In the genomic region with DNA sequence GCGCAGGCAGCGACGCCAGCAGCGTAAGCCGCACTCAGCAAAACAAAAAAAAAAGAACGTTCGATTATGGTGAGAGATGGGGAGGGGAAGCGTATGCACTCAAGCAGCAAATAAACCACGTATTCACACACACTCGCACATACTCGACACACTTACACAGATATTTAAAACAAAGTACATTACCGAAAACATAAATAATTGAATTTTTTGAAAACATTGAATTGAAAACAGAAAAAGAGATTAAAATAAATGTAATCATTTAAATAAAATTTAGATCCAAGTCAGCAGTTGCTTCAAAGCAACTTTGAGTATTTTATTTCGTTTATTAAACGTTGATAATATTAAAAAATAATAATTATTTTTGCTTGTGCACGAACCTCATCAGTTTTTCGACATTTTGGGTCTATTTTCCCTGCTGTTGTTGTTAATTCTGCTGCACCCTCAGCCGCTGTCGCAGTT, we compare ENCODE assay signal across 5 fruit fly cellular contexts.
TF ChIP-seq lines count a peak whose summit lies in the region.

No protein-coding gene starts in this region.

TF ChIP-seq in whole organism, adult, 20 proteins besides CTCF, POLR2A, EP300 and RAD21 (continued from another document):
- TF ChIP-seq toe (GFP tag; optimal IDR thresholded peaks at IDR 0.05; lab: Kevin White, UChicago) = peak; percentile 41
- TF ChIP-seq Hr96 (GFP tag; optimal IDR thresholded peaks at IDR 0.05; lab: Kevin White, UChicago) = no peak
- peak; percentile 14 for TF ChIP-seq CG1620 (GFP tag; optimal IDR thresholded peaks at IDR 0.05; lab: Kevin White, UChicago)

TF ChIP-seq in whole organism, embryonic, 481 proteins besides CTCF, POLR2A, EP300 and RAD21 (continued from another document and continues in another):
- no peak for TF ChIP-seq CG15479 (GFP tag; optimal IDR thresholded peaks at IDR 0.05; lab: Kevin White, UChicago)
- TF ChIP-seq CG10979 (tag; optimal IDR thresholded peaks at IDR 0.05; lab: Kevin White, UChicago) = peak; percentile 73
- no peak for TF ChIP-seq amos (GFP tag; IDR thresholded peaks at IDR 0.05; lab: Robert Waterston, UW; ENCODE audit: partially characterized antibody)
- no peak for TF ChIP-seq bbx (GFP tag; IDR thresholded peaks at IDR 0.05; lab: Robert Waterston, UW; ENCODE audit: partially characterized antibody)
- peak in 2 of 3 experiments; percentile 27 to 31 for TF ChIP-seq lola (GFP tag; optimal IDR thresholded peaks at IDR 0.05; lab: Kevin White, UChicago)
- TF ChIP-seq Doc2 (GFP tag; IDR thresholded peaks at IDR 0.05; lab: Robert Waterston, UW) = no peak
- no peak for TF ChIP-seq pita (GFP tag; optimal IDR thresholded peaks at IDR 0.05; lab: Kevin White, UChicago)
- TF ChIP-seq CG17186 (GFP tag; optimal IDR thresholded peaks at IDR 0.05; lab: Kevin White, UChicago) = no peak
- no peak for TF ChIP-seq chif (GFP tag; optimal IDR thresholded peaks at IDR 0.05; lab: Kevin White, UChicago)
- TF ChIP-seq Eip74EF (GFP tag; optimal IDR thresholded peaks at IDR 0.05; lab: Kevin White, UChicago) = peak in 1 of 2 experiments; percentile 25
- no peak for TF ChIP-seq CG9609 (GFP tag; optimal IDR thresholded peaks at IDR 0.05; lab: Kevin White, UChicago)
- no peak for TF ChIP-seq Med (GFP tag; lab: Kevin White, UChicago)
- no peak for TF ChIP-seq B-H2 (GFP tag; optimal IDR thresholded peaks at IDR 0.05; lab: Kevin White, UChicago)
- TF ChIP-seq Gsc (GFP tag; IDR thresholded peaks at IDR 0.05; lab: Robert Waterston, UW) = no peak
- no peak for TF ChIP-seq CG11456 (GFP tag; IDR thresholded peaks at IDR 0.05; lab: Robert Waterston, UW)
- TF ChIP-seq tin (GFP tag; optimal IDR thresholded peaks at IDR 0.05; lab: Kevin White, UChicago) = peak; percentile 6
- no peak for TF ChIP-seq ttk (GFP tag; IDR thresholded peaks at IDR 0.05; lab: Robert Waterston, UW)
- TF ChIP-seq CG2889 (GFP tag; IDR thresholded peaks at IDR 0.05; lab: Robert Waterston, UW) = no peak
- no peak for TF ChIP-seq CG32767 (GFP tag; IDR thresholded peaks at IDR 0.05; lab: Robert Waterston, UW)
- TF ChIP-seq Stat92E (GFP tag; optimal IDR thresholded peaks at IDR 0.05; lab: Kevin White, UChicago) = no peak
- no peak for TF ChIP-seq inv (GFP tag; IDR thresholded peaks at IDR 0.05; lab: Robert Waterston, UW; ENCODE audit: partially characterized antibody)
- TF ChIP-seq CG16815 (GFP tag; optimal IDR thresholded peaks at IDR 0.05; lab: Kevin White, UChicago) = peak; percentile 39
- TF ChIP-seq ci (GFP tag; IDR thresholded peaks at IDR 0.05; lab: Robert Waterston, UW) = no peak
- no peak for TF ChIP-seq hbn (GFP tag; IDR thresholded peaks at IDR 0.05; lab: Robert Waterston, UW; ENCODE audit: partially characterized antibody)
- TF ChIP-seq Antp (GFP tag; optimal IDR thresholded peaks at IDR 0.05; lab: Kevin White, UChicago) = no peak
- TF ChIP-seq CG34224 (GFP tag; IDR thresholded peaks at IDR 0.05; lab: Robert Waterston, UW; ENCODE audit: partially characterized antibody) = no peak
- TF ChIP-seq CG7556 (GFP tag; optimal IDR thresholded peaks at IDR 0.05; lab: Kevin White, UChicago) = peak; percentile 69
- TF ChIP-seq nmo (GFP tag; optimal IDR thresholded peaks at IDR 0.05; lab: Kevin White, UChicago) = peak; percentile 76
- peak; percentile 56 for TF ChIP-seq CG8924 (tag; optimal IDR thresholded peaks at IDR 0.05; lab: Kevin White, UChicago)
- TF ChIP-seq CG18764 (GFP tag; optimal IDR thresholded peaks at IDR 0.05; lab: Kevin White, UChicago) = no peak
- TF ChIP-seq mam (GFP tag; optimal IDR thresholded peaks at IDR 0.05; lab: Kevin White, UChicago) = no peak

TF ChIP-seq in whole organism, prepupa, 60 proteins besides CTCF, POLR2A, EP300 and RAD21 (continued from another document and continues in another):
- TF ChIP-seq esn (GFP tag; optimal IDR thresholded peaks at IDR 0.05; lab: Kevin White, UChicago) = peak; percentile 62
- TF ChIP-seq Sox14 (GFP tag; optimal IDR thresholded peaks at IDR 0.05; lab: Kevin White, UChicago) = no peak
- peak; percentile 36 for TF ChIP-seq fd59A (GFP tag; optimal IDR thresholded peaks at IDR 0.05; lab: Kevin White, UChicago)
- no peak for TF ChIP-seq vri (GFP tag; optimal IDR thresholded peaks at IDR 0.05; lab: Kevin White, UChicago)
- peak; percentile 49 for TF ChIP-seq CG11762 (GFP tag; optimal IDR thresholded peaks at IDR 0.05; lab: Kevin White, UChicago; ENCODE audit: insufficient read depth)
- TF ChIP-seq Hr4 (GFP tag; optimal IDR thresholded peaks at IDR 0.05; lab: Kevin White, UChicago) = peak; percentile 47
- peak; percentile 46 for TF ChIP-seq pdm3 (GFP tag; optimal IDR thresholded peaks at IDR 0.05; lab: Kevin White, UChicago)
- peak; percentile 49 for TF ChIP-seq Blimp-1 (GFP tag; optimal IDR thresholded peaks at IDR 0.05; lab: Kevin White, UChicago)
- peak; percentile 48 for TF ChIP-seq Smox (GFP tag; optimal IDR thresholded peaks at IDR 0.05; lab: Kevin White, UChicago)
- TF ChIP-seq Met (GFP tag; optimal IDR thresholded peaks at IDR 0.05; lab: Kevin White, UChicago) = peak; percentile 46
- peak; percentile 35 for TF ChIP-seq CG34406 (GFP tag; optimal IDR thresholded peaks at IDR 0.05; lab: Kevin White, UChicago)
- peak; percentile 2 for TF ChIP-seq cyc (GFP tag; optimal IDR thresholded peaks at IDR 0.05; lab: Kevin White, UChicago)
- TF ChIP-seq CG15336 (GFP tag; IDR thresholded peaks at IDR 0.05; lab: Robert Waterston, UW) = no peak
- no peak for TF ChIP-seq spab (GFP tag; optimal IDR thresholded peaks at IDR 0.05; lab: Kevin White, UChicago)
- no peak for TF ChIP-seq CG6808 (GFP tag; optimal IDR thresholded peaks at IDR 0.05; lab: Kevin White, UChicago)
- TF ChIP-seq Sox15 (GFP tag; optimal IDR thresholded peaks at IDR 0.05; lab: Kevin White, UChicago) = peak; percentile 33
- peak; percentile 65 for TF ChIP-seq CG6276 (GFP tag; optimal IDR thresholded peaks at IDR 0.05; lab: Kevin White, UChicago)
- peak; percentile 41 for TF ChIP-seq net (GFP tag; optimal IDR thresholded peaks at IDR 0.05; lab: Kevin White, UChicago)
- TF ChIP-seq Sox102F (GFP tag; optimal IDR thresholded peaks at IDR 0.05; lab: Kevin White, UChicago) = peak; percentile 25
- no peak for TF ChIP-seq Eip93F (GFP tag; optimal IDR thresholded peaks at IDR 0.05; lab: Kevin White, UChicago)
- TF ChIP-seq CG6854 (GFP tag; optimal IDR thresholded peaks at IDR 0.05; lab: Kevin White, UChicago) = no peak
- peak; percentile 46 for TF ChIP-seq svp (GFP tag; lab: Kevin White, UChicago)
- peak; percentile 11 for TF ChIP-seq Eip75B (GFP tag; optimal IDR thresholded peaks at IDR 0.05; lab: Kevin White, UChicago)
- peak; percentile 31 for TF ChIP-seq Lpt (GFP tag; optimal IDR thresholded peaks at IDR 0.05; lab: Kevin White, UChicago)
- no peak for TF ChIP-seq fkh (GFP tag; optimal IDR thresholded peaks at IDR 0.05; lab: Kevin White, UChicago)
- TF ChIP-seq CG11902 (GFP tag; optimal IDR thresholded peaks at IDR 0.05; lab: Kevin White, UChicago) = no peak
- no peak for TF ChIP-seq Hr39 (GFP tag; optimal IDR thresholded peaks at IDR 0.05; lab: Kevin White, UChicago)
- peak; percentile 34 for TF ChIP-seq topi (GFP tag; optimal IDR thresholded peaks at IDR 0.05; lab: Kevin White, UChicago)
- peak; percentile 62 for TF ChIP-seq CG10631 (GFP tag; optimal IDR thresholded peaks at IDR 0.05; lab: Kevin White, UChicago)
- peak; percentile 48 to 69 for TF ChIP-seq ss (GFP tag; optimal IDR thresholded peaks at IDR 0.05; lab: Kevin White, UChicago)
- TF ChIP-seq Eip78C (GFP tag; lab: Kevin White, UChicago) = peak; percentile 87
- peak; percentile 7 for TF ChIP-seq CG4318 (GFP tag; optimal IDR thresholded peaks at IDR 0.05; lab: Kevin White, UChicago)
- TF ChIP-seq CG8319 (GFP tag; optimal IDR thresholded peaks at IDR 0.05; lab: Kevin White, UChicago) = peak; percentile 29

TF ChIP-seq in whole organism, pupa, 21 proteins besides CTCF, POLR2A, EP300 and RAD21 (continued from another document):
- TF ChIP-seq Pif1B (GFP tag; optimal IDR thresholded peaks at IDR 0.05; lab: Kevin White, UChicago) = peak; percentile 61
- peak; percentile 56 for TF ChIP-seq CG13204 (GFP tag; optimal IDR thresholded peaks at IDR 0.05; lab: Kevin White, UChicago)

TF ChIP-seq in whole organism, wandering third instar larva, 38 proteins besides CTCF, POLR2A, EP300 and RAD21 (continued from another document):
- peak; percentile 22 for TF ChIP-seq CrebA (GFP tag; optimal IDR thresholded peaks at IDR 0.05; lab: Kevin White, UChicago; ENCODE audit: borderline replicate concordance)
- no peak for TF ChIP-seq ey (GFP tag; optimal IDR thresholded peaks at IDR 0.05; lab: Kevin White, UChicago)
- TF ChIP-seq psq (GFP tag; optimal IDR thresholded peaks at IDR 0.05; lab: Kevin White, UChicago) = peak; percentile 48
- TF ChIP-seq jim (GFP tag; optimal IDR thresholded peaks at IDR 0.05; lab: Kevin White, UChicago) = peak; percentile 98
- peak; percentile 78 for TF ChIP-seq OdsH (GFP tag; optimal IDR thresholded peaks at IDR 0.05; lab: Kevin White, UChicago)
- TF ChIP-seq Jra (GFP tag; optimal IDR thresholded peaks at IDR 0.05; lab: Kevin White, UChicago) = no peak
- no peak for TF ChIP-seq Hr83 (GFP tag; optimal IDR thresholded peaks at IDR 0.05; lab: Kevin White, UChicago; ENCODE audit: poor library complexity, severe bottlenecking)
- peak; percentile 73 for TF ChIP-seq brk (GFP tag; optimal IDR thresholded peaks at IDR 0.05; lab: Kevin White, UChicago)
